Worm (Caenorhabditis elegans) whole organism, L2 larva: ENCODE measurements around the gene srbc-76.

Experiments
- C34F6.9 ChIP-seq: fragments of 150-350 bp; optimal IDR thresholded peaks from 2 replicates; lab custom pipeline; 2014; ENCODE audit warnings: missing biosample characterization, missing genetic modification characterization
- ZK546.5 ChIP-seq: sonication (generic microtip); optimal IDR thresholded peaks from 2 replicates; lab custom pipeline; 2017; ENCODE audit warnings: missing biosample characterization, missing genetic modification characterization
- ama-1 ChIP-seq: fragments of 150-350 bp; optimal IDR thresholded peaks from 2 replicates; lab custom pipeline; 2018; ENCODE audit warnings: inconsistent platforms
- ceh-82 ChIP-seq: fragments of 150-350 bp; optimal IDR thresholded peaks from 2 replicates; lab custom pipeline; 2014; ENCODE audit warnings: missing biosample characterization, missing genetic modification characterization
- egl-27 ChIP-seq: sonication (generic microtip); optimal IDR thresholded peaks from 3 replicates; lab custom pipeline; 2017; ENCODE audit warnings: missing biosample characterization, missing genetic modification reagents, missing genetic modification characterization
- lin-39 ChIP-seq: fragments of 150-350 bp; optimal IDR thresholded peaks from 2 replicates; lab custom pipeline; 2014; ENCODE audit warnings: missing biosample characterization, missing genetic modification reagents, missing genetic modification characterization
- nhr-11 ChIP-seq: fragments of 150-350 bp; optimal IDR thresholded peaks from 2 replicates; lab custom pipeline; 2014; ENCODE audit warnings: missing biosample characterization, missing genetic modification characterization
- nhr-6 ChIP-seq: fragments of 150-350 bp; optimal IDR thresholded peaks from 2 replicates; lab custom pipeline; 2014; ENCODE audit warnings: missing biosample characterization, missing genetic modification characterization
- ztf-1 ChIP-seq: fragments of 200-800 bp; sonication (Bioruptor generic); conservative IDR thresholded peaks from 2 replicates; pipeline ENCODE4 v1.3.6; 2022; ENCODE audit warnings: missing genetic modification characterization, missing compliant biosample characterization
- ztf-4 ChIP-seq: fragments of 150-350 bp; optimal IDR thresholded peaks from 2 replicates; lab custom pipeline; 2014; ENCODE audit warnings: missing biosample characterization, missing genetic modification characterization

- TF ChIP-seq egl-27 (tag; lab: Kevin White, UChicago) (no peak), ama-1 (lab: Kevin White, UChicago) (no peak), ceh-82 (tag; lab: Kevin White, UChicago) (no peak), nhr-6 (tag; lab: Kevin White, UChicago) (no peak), ZK546.5 (tag; lab: Kevin White, UChicago) (no peak), nhr-11 (no peak), ztf-1 (GFP tag; lab: Robert Waterston, UW) (no peak), C34F6.9 (tag; lab: Kevin White, UChicago) (no peak), lin-39 (no peak), ztf-4 (no peak)
Measured at ce11 chrV:15221330-15221729, 30.9 kb upstream of the srbc-76 start, which contains the start of gene irld-25.
